Worm (Caenorhabditis elegans): ENCODE data around the gene ins-11.

ce11 chrII:5549746-5550145 is 6.8 kb upstream of the ins-11 start, which contains the start of gene C17C3.6:
- TF ChIP-seq dao-5 (tag; optimal IDR thresholded peaks at IDR 0.05) (no peak), him-1 (tag; optimal IDR thresholded peaks at IDR 0.05) (no peak)

All from whole organism, L4/young adult.